Fruit fly (Drosophila melanogaster): Measurements from ENCODE around the gene CG33342.
A peak's percentile ranks its signal among the peaks of the same experiment; 100 is the strongest.

Gene CG33342

dm6 chr3R:24353448-24353847 lies 23.2 kb upstream of the CG33342 start:
- TF ChIP-seq lola (GFP tag; optimal IDR thresholded peaks at IDR 0.05) (no peak), Hr83 (GFP tag; optimal IDR thresholded peaks at IDR 0.05; ENCODE audit: poor library complexity, severe bottlenecking) (no peak), woc (GFP tag; optimal IDR thresholded peaks at IDR 0.05) (no peak), Abd-B (GFP tag; optimal IDR thresholded peaks at IDR 0.05) (no peak), N (GFP tag; optimal IDR thresholded peaks at IDR 0.05) (no peak), usp (GFP tag; optimal IDR thresholded peaks at IDR 0.05) (no peak), CG32264 (GFP tag; optimal IDR thresholded peaks at IDR 0.05) (no peak), rgr (GFP tag; optimal IDR thresholded peaks at IDR 0.05) (no peak), sage (GFP tag; optimal IDR thresholded peaks at IDR 0.05) (no peak), Vsx2 (GFP tag; optimal IDR thresholded peaks at IDR 0.05; ENCODE audit: partially characterized antibody) (no peak), brk (GFP tag; optimal IDR thresholded peaks at IDR 0.05) (no peak), Sp1 (GFP tag; optimal IDR thresholded peaks at IDR 0.05) (no peak), Dif (GFP tag; optimal IDR thresholded peaks at IDR 0.05; ENCODE audit: partially characterized antibody) (no peak), Myc (optimal IDR thresholded peaks at IDR 0.05) (no peak), fru (GFP tag; optimal IDR thresholded peaks at IDR 0.05) (no peak), dsf (GFP tag; optimal IDR thresholded peaks at IDR 0.05; ENCODE audit: borderline replicate concordance) (no peak), Hnf4 (GFP tag; optimal IDR thresholded peaks at IDR 0.05) (no peak), jim (GFP tag; optimal IDR thresholded peaks at IDR 0.05) (no peak), dmrt93B (GFP tag; optimal IDR thresholded peaks at IDR 0.05) (no peak), Jra (GFP tag; optimal IDR thresholded peaks at IDR 0.05) (no peak)

- TF ChIP-seq Abd-B (GFP tag; optimal IDR thresholded peaks at IDR 0.05) (no peak), Mio (GFP tag; optimal IDR thresholded peaks at IDR 0.05) (no peak), jim (GFP tag; optimal IDR thresholded peaks at IDR 0.05) (no peak), foxo (GFP tag; optimal IDR thresholded peaks at IDR 0.05) (no peak), tai (GFP tag; optimal IDR thresholded peaks at IDR 0.05) (no peak), Myc (optimal IDR thresholded peaks at IDR 0.05) (no peak), CG32264 (GFP tag; optimal IDR thresholded peaks at IDR 0.05) (no peak)
Observed at dm6 chr3R:24357698-24358097, 19.0 kb upstream of the CG33342 start, which contains the start of gene Golgin84. TSS of gene Golgin84 (minus strand) at chr3R:24357938.

DNA sequence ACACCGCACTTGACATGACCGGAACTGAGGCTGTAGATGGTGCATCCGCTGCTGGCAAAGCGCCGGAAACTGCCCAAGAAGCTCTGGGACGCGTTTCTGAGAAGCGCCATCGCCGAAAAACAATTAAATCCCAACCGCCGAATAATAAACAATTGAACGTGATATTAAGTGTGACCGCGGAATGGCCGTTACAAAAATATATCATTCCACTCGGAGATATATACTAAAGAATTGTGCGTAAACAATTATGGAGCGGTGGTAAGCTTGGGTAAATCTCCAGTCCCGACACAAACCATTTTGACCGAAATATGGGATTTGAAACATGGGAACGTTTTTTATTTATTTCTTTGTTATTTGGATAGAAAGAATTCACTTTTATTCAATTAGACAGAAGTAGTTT lies 16.7 kb upstream of the CG33342 start, which contains the start of gene CG18528:
TSS of gene CG18528 (minus strand) at position 188 of the 400 bp plus-strand sequence.
- no peak for TF ChIP-seq Vsx2 (GFP tag; optimal IDR thresholded peaks at IDR 0.05; ENCODE audit: partially characterized antibody)
- TF ChIP-seq Dif (GFP tag; optimal IDR thresholded peaks at IDR 0.05; ENCODE audit: partially characterized antibody): no peak
- TF ChIP-seq Myc (optimal IDR thresholded peaks at IDR 0.05): peak; percentile 57

DNA sequence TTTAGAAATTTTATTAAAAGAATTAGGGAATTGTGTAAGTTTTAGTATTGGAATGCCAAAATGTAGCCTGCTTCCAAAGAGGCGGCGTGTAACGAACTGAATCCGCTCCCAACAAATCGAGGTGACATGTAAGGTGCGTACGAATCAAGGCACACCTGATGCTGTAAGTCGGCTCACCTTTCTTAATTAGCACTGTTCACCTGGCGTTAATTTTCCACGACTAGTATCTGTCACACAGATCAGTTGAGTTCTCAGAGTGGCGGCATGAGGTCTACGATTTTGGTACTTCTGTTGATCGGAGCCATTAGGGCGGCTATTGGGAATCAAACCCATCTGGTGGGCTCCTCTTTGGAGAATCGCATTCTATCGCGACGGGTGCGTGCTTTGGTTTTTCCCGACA lies 15.1 kb upstream of the CG33342 start, which contains the start of the genes CG5762 and CG33339:
TSS of gene CG5762 (minus strand) at position 101 of the 400 bp plus-strand sequence.
TSS of gene CG33339 (plus strand) at position 265 of the 400 bp plus-strand sequence.
- no peak for TF ChIP-seq psq (GFP tag; optimal IDR thresholded peaks at IDR 0.05)
- TF ChIP-seq dl (GFP tag; optimal IDR thresholded peaks at IDR 0.05; ENCODE audit: insufficient read depth in 1 of 2, partially characterized antibody in 2 of 2): no peak
- TF ChIP-seq CrebA (GFP tag; optimal IDR thresholded peaks at IDR 0.05; ENCODE audit: borderline replicate concordance): no peak
- TF ChIP-seq fru (GFP tag; optimal IDR thresholded peaks at IDR 0.05): no peak
- TF ChIP-seq HLH106 (tag; optimal IDR thresholded peaks at IDR 0.05): no peak
- TF ChIP-seq Rel (GFP tag; optimal IDR thresholded peaks at IDR 0.05): no peak
- TF ChIP-seq Rel (tag; optimal IDR thresholded peaks at IDR 0.05): no peak
- TF ChIP-seq Hr78 (GFP tag; optimal IDR thresholded peaks at IDR 0.05): no peak

- no peak for TF ChIP-seq pan (optimal IDR thresholded peaks at IDR 0.05)
- TF ChIP-seq CG9705 (GFP tag; optimal IDR thresholded peaks at IDR 0.05): no peak
- no peak for TF ChIP-seq Hr83 (GFP tag; optimal IDR thresholded peaks at IDR 0.05; ENCODE audit: poor library complexity, severe bottlenecking)
- no peak for TF ChIP-seq Abd-B (GFP tag; optimal IDR thresholded peaks at IDR 0.05)
- no peak for TF ChIP-seq fru (GFP tag; optimal IDR thresholded peaks at IDR 0.05)
- TF ChIP-seq Sp1 (GFP tag; optimal IDR thresholded peaks at IDR 0.05): no peak
- TF ChIP-seq Vsx2 (GFP tag; optimal IDR thresholded peaks at IDR 0.05; ENCODE audit: partially characterized antibody): no peak
- TF ChIP-seq Dif (GFP tag; optimal IDR thresholded peaks at IDR 0.05; ENCODE audit: partially characterized antibody): no peak
- no peak for TF ChIP-seq h (GFP tag; optimal IDR thresholded peaks at IDR 0.05)
- no peak for TF ChIP-seq CrebA (GFP tag; optimal IDR thresholded peaks at IDR 0.05; ENCODE audit: borderline replicate concordance)
- no peak for TF ChIP-seq dmrt93B (GFP tag; optimal IDR thresholded peaks at IDR 0.05)
- no peak for TF ChIP-seq N (GFP tag; optimal IDR thresholded peaks at IDR 0.05)
- TF ChIP-seq dsf (GFP tag; optimal IDR thresholded peaks at IDR 0.05; ENCODE audit: borderline replicate concordance): no peak
- no peak for TF ChIP-seq rgr (GFP tag; optimal IDR thresholded peaks at IDR 0.05)
- TF ChIP-seq Dfd (GFP tag; optimal IDR thresholded peaks at IDR 0.05): no peak
- no peak for TF ChIP-seq brk (GFP tag; optimal IDR thresholded peaks at IDR 0.05)
- no peak for TF ChIP-seq br (GFP tag; optimal IDR thresholded peaks at IDR 0.05)
- TF ChIP-seq Rel (GFP tag; optimal IDR thresholded peaks at IDR 0.05): no peak
- no peak for TF ChIP-seq Rel (tag; optimal IDR thresholded peaks at IDR 0.05)
Observed at dm6 chr3R:24362838-24363237, 13.8 kb upstream of the CG33342 start, which contains the start of gene CG33340. TSS of gene CG33340 (plus strand) at chr3R:24363138.

Measured in whole organism, wandering third instar larva.